Fruit fly (Drosophila melanogaster) whole organism, embryonic: Measurements from ENCODE around the gene CG8861.
A peak's percentile ranks its signal among the peaks of the same experiment; 100 is the strongest.

Source experiments
- ATbp ChIP-seq: fragments of 200-800 bp; sonication (Bioruptor generic); optimal IDR thresholded peaks from 2 replicates; lab custom pipeline; 2017; ENCODE audit warnings: missing biosample characterization, mild to moderate bottlenecking, missing genetic modification characterization, missing genetic modification reagents
- CG10147 ChIP-seq: fragments of 200-800 bp; sonication (Bioruptor generic); optimal IDR thresholded peaks from 2 replicates; lab custom pipeline; 2019; ENCODE audit warnings: missing biosample characterization, mild to moderate bottlenecking, missing genetic modification characterization, moderate library complexity
- CG1024 ChIP-seq: fragments of 200-800 bp; sonication (Bioruptor generic); IDR thresholded peaks from 2 replicates; pipeline ENCODE4 v1.3.6; 2022; ENCODE audit warnings: missing biosample characterization, missing genetic modification characterization
- CG10321 ChIP-seq: fragments of 200-800 bp; sonication (Bioruptor generic); IDR thresholded peaks from 2 replicates; pipeline ENCODE4 v1.3.6; 2022; ENCODE audit warnings: missing biosample characterization, missing genetic modification characterization
- CG12942 ChIP-seq: fragments of 200-800 bp; sonication (Bioruptor generic); optimal IDR thresholded peaks from 3 replicates; lab custom pipeline; 2016; ENCODE audit warnings: missing biosample characterization, missing genetic modification characterization
- CG13287 ChIP-seq: fragments of 200-800 bp; sonication (Bioruptor generic); IDR thresholded peaks from 2 replicates; pipeline ENCODE4 v1.3.6; 2022; ENCODE audit warnings: missing biosample characterization, missing genetic modification characterization; ENCODE audit not compliant: partially characterized antibody
- CG15601 ChIP-seq: fragments of 200-800 bp; sonication (Bioruptor generic); optimal IDR thresholded peaks from 3 replicates; lab custom pipeline; 2019; ENCODE audit warnings: missing biosample characterization, mild to moderate bottlenecking, missing genetic modification characterization, moderate library complexity
- CG18011 ChIP-seq: fragments of 200-800 bp; sonication (Bioruptor generic); optimal IDR thresholded peaks from 2 replicates; lab custom pipeline; 2017; ENCODE audit warnings: missing biosample characterization, missing genetic modification characterization, mild to moderate bottlenecking, moderate library complexity, missing genotype
- CG31224 ChIP-seq: fragments of 200-800 bp; sonication (Bioruptor generic); IDR thresholded peaks from 2 replicates; pipeline ENCODE4 v1.3.6; 2022; ENCODE audit warnings: missing biosample characterization, missing genetic modification characterization
- CG33213 ChIP-seq: fragments of 200-800 bp; sonication (Bioruptor generic); optimal IDR thresholded peaks from 3 replicates; lab custom pipeline; 2016; ENCODE audit warnings: missing biosample characterization, missing genetic modification characterization
- CG34224 ChIP-seq: fragments of 200-800 bp; sonication (Bioruptor generic); IDR thresholded peaks from 3 replicates; pipeline ENCODE4 v1.3.6; 2022; ENCODE audit warnings: missing biosample characterization, missing genetic modification characterization; ENCODE audit not compliant: partially characterized antibody
- CG4854 ChIP-seq: fragments of 200-800 bp; sonication (Bioruptor generic); optimal IDR thresholded peaks from 2 replicates; lab custom pipeline; 2016; ENCODE audit warnings: missing biosample characterization, missing genetic modification characterization, inconsistent platforms
- CG6254 ChIP-seq: fragments of 200-800 bp; sonication (Bioruptor generic); optimal IDR thresholded peaks from 3 replicates; lab custom pipeline; 2017; ENCODE audit warnings: mild to moderate bottlenecking, missing biosample characterization, missing genetic modification reagents, missing genetic modification characterization
- CG6272 ChIP-seq: fragments of 200-800 bp; sonication (Bioruptor generic); IDR thresholded peaks from 2 replicates; pipeline ENCODE4 v1.3.6; 2022; ENCODE audit warnings: missing biosample characterization, missing genetic modification characterization
- CkIIα-i1 ChIP-seq: fragments of 200-800 bp; sonication (Bioruptor generic); IDR thresholded peaks from 2 replicates; pipeline ENCODE4 v1.3.6; 2022; ENCODE audit warnings: missing biosample characterization, missing genetic modification characterization
- Deaf1 ChIP-seq: fragments of 200-800 bp; optimal IDR thresholded peaks from 3 replicates; lab custom pipeline; 2019; ENCODE audit warnings: missing biosample characterization, mild to moderate bottlenecking, missing genetic modification characterization, moderate library complexity
- Dp ChIP-seq: fragments of 200-800 bp; sonication (Bioruptor generic); optimal IDR thresholded peaks from 2 replicates; lab custom pipeline; 2018; ENCODE audit warnings: missing biosample characterization, mild to moderate bottlenecking, missing genetic modification characterization, moderate library complexity
- Eip74EF ChIP-seq, 2 experiments: fragments of 200-800 bp in 1 of 2; fragments of >200 bp in 1 of 2; sonication (Bioruptor generic) in 1 of 2; optimal IDR thresholded peaks; 2 replicates each; lab custom pipeline; 2017 to 2019; ENCODE audit warnings: missing biosample characterization in 2 of 2, missing genetic modification characterization in 2 of 2, mild to moderate bottlenecking in 1 of 2, moderate library complexity in 1 of 2
- Ets97D ChIP-seq: fragments of 200-800 bp; sonication (Bioruptor generic); optimal IDR thresholded peaks from 3 replicates; lab custom pipeline; 2016; ENCODE audit warnings: missing biosample characterization, missing genetic modification characterization
- GATAe ChIP-seq: fragments of 200-800 bp; sonication (Bioruptor generic); conservative IDR thresholded peaks from 2 replicates; pipeline ENCODE4 v1.3.6; 2022; ENCODE audit warnings: missing biosample characterization, missing genetic modification characterization
- MBD-R2 ChIP-seq: fragments of 200-800 bp; sonication (Bioruptor generic); IDR thresholded peaks from 2 replicates; pipeline ENCODE4 v1.3.6; 2022; ENCODE audit warnings: missing biosample characterization, missing genetic modification characterization
- Max ChIP-seq: fragments of 200-800 bp; sonication (Bioruptor generic); optimal IDR thresholded peaks from 2 replicates; lab custom pipeline; 2016; ENCODE audit warnings: missing biosample characterization, mild to moderate bottlenecking, missing genetic modification characterization
- Meics ChIP-seq: fragments of 200-800 bp; sonication (Bioruptor generic); optimal IDR thresholded peaks from 2 replicates; lab custom pipeline; 2017; ENCODE audit warnings: missing biosample characterization, mild to moderate bottlenecking, missing genetic modification characterization
- Mes4 ChIP-seq: fragments of 200-800 bp; sonication (Bioruptor generic); optimal IDR thresholded peaks from 2 replicates; lab custom pipeline; 2016; ENCODE audit warnings: missing biosample characterization, missing genetic modification characterization
- NK7.1 ChIP-seq: fragments of 200-800 bp; sonication (Bioruptor generic); optimal IDR thresholded peaks from 3 replicates; lab custom pipeline; 2016; ENCODE audit warnings: missing biosample characterization, missing genetic modification characterization
- Nf-YA ChIP-seq: fragments of 200-800 bp; sonication (Bioruptor generic); IDR thresholded peaks from 2 replicates; pipeline ENCODE4 v1.3.6; 2022; ENCODE audit warnings: missing biosample characterization, missing genetic modification characterization
- TFAM ChIP-seq: fragments of 200-800 bp; sonication (Bioruptor generic); optimal IDR thresholded peaks from 2 replicates; lab custom pipeline; 2017; ENCODE audit warnings: missing biosample characterization, missing genetic modification characterization, inconsistent platforms
- Tbp ChIP-seq: fragments of >200 bp; optimal IDR thresholded peaks from 2 replicates; lab custom pipeline; 2018; ENCODE audit warnings: missing biosample characterization, missing genetic modification characterization
- amos ChIP-seq: fragments of 200-800 bp; sonication (Bioruptor generic); IDR thresholded peaks from 2 replicates; pipeline ENCODE4 v1.3.6; 2022; ENCODE audit warnings: missing biosample characterization, missing genetic modification characterization; ENCODE audit not compliant: partially characterized antibody
- corto ChIP-seq: fragments of 200-800 bp; sonication (Bioruptor generic); optimal IDR thresholded peaks from 2 replicates; lab custom pipeline; 2016; ENCODE audit warnings: missing biosample characterization, mild to moderate bottlenecking, missing genetic modification characterization, moderate library complexity
- crp ChIP-seq, 2 experiments: fragments of 200-800 bp; sonication (Bioruptor generic); optimal IDR thresholded peaks; 2 replicates in 1 of 2; 3 replicates in 1 of 2; lab custom pipeline; 2017; ENCODE audit warnings: missing biosample characterization in 2 of 2, missing genetic modification characterization in 2 of 2, mild to moderate bottlenecking in 1 of 2, moderate library complexity in 1 of 2
- ems ChIP-seq: fragments of 200-800 bp; sonication (Bioruptor generic); optimal IDR thresholded peaks from 3 replicates; lab custom pipeline; 2016; ENCODE audit warnings: missing biosample characterization, missing genetic modification characterization
- ftz-f1 ChIP-seq: fragments of 200-800 bp; sonication (Bioruptor generic); optimal IDR thresholded peaks from 2 replicates; lab custom pipeline; 2016; ENCODE audit warnings: missing biosample characterization, missing genetic modification characterization
- gcm2 ChIP-seq: fragments of 200-800 bp; sonication (Bioruptor generic); optimal IDR thresholded peaks from 2 replicates; lab custom pipeline; 2016; ENCODE audit warnings: missing biosample characterization, missing genetic modification characterization
- h ChIP-seq: fragments of >200 bp; optimal IDR thresholded peaks from 2 replicates; lab custom pipeline; 2017
- her ChIP-seq: fragments of 200-800 bp; sonication (Bioruptor generic); optimal IDR thresholded peaks from 2 replicates; lab custom pipeline; 2016; ENCODE audit warnings: missing biosample characterization, missing genetic modification characterization
- insv ChIP-seq, 2 experiments: fragments of 200-800 bp; sonication (Bioruptor generic); optimal IDR thresholded peaks; 3 replicates each; lab custom pipeline; 2016 to 2018; ENCODE audit warnings: missing biosample characterization in 2 of 2, missing genetic modification characterization in 2 of 2
- klu ChIP-seq: fragments of 200-800 bp; sonication (Bioruptor generic); IDR thresholded peaks from 2 replicates; pipeline ENCODE4 v1.3.6; 2022; ENCODE audit warnings: missing biosample characterization, missing genetic modification characterization
- nau ChIP-seq: fragments of 200-800 bp; sonication (Bioruptor generic); optimal IDR thresholded peaks from 3 replicates; lab custom pipeline; 2017; ENCODE audit warnings: missing biosample characterization, mild to moderate bottlenecking, missing genetic modification characterization, missing genetic modification reagents
- p53 ChIP-seq: fragments of 200-800 bp; sonication (Bioruptor generic); optimal IDR thresholded peaks from 2 replicates; lab custom pipeline; 2016; ENCODE audit warnings: missing biosample characterization, missing genetic modification characterization
- phol ChIP-seq: fragments of 200-800 bp; sonication (Bioruptor generic); optimal IDR thresholded peaks from 3 replicates; lab custom pipeline; 2018; ENCODE audit warnings: missing biosample characterization, mild to moderate bottlenecking, missing genetic modification characterization, moderate library complexity
- pnt ChIP-seq: fragments of 200-800 bp; sonication (Bioruptor generic); optimal IDR thresholded peaks from 3 replicates; lab custom pipeline; 2016; ENCODE audit warnings: missing biosample characterization, missing genetic modification characterization
- row ChIP-seq: fragments of 200-800 bp; sonication (Bioruptor generic); IDR thresholded peaks from 3 replicates; pipeline ENCODE4 v1.3.6; 2022; ENCODE audit warnings: missing biosample characterization, missing genetic modification characterization
- sens ChIP-seq: fragments of 200-800 bp; sonication (Bioruptor generic); peaks from one replicate; lab custom pipeline; 2016; ENCODE audit warnings: missing biosample characterization, missing genetic modification characterization
- shn ChIP-seq: fragments of 200-800 bp; sonication (Bioruptor generic); optimal IDR thresholded peaks from 3 replicates; lab custom pipeline; 2016; ENCODE audit warnings: missing biosample characterization, missing genetic modification characterization
- sisA ChIP-seq: fragments of 200-800 bp; sonication (Bioruptor generic); IDR thresholded peaks from 2 replicates; pipeline ENCODE4 v1.3.6; 2022; ENCODE audit warnings: missing biosample characterization, missing genetic modification characterization
- tin ChIP-seq: fragments of 200-800 bp; sonication (Bioruptor generic); optimal IDR thresholded peaks from 3 replicates; lab custom pipeline; 2016; ENCODE audit warnings: missing biosample characterization, missing genetic modification characterization
- trh ChIP-seq: fragments of 200-800 bp; sonication (Bioruptor generic); optimal IDR thresholded peaks from 2 replicates; lab custom pipeline; 2016; ENCODE audit warnings: missing biosample characterization, missing genetic modification characterization
- ttk ChIP-seq: fragments of 200-800 bp; sonication (Bioruptor generic); IDR thresholded peaks from 2 replicates; pipeline ENCODE4 v2.1.2; 2022; ENCODE audit warnings: missing biosample characterization, missing genetic modification characterization
- wor ChIP-seq: fragments of 200-800 bp; sonication (Bioruptor generic); IDR thresholded peaks from 2 replicates; pipeline ENCODE4 v1.3.6; 2022; ENCODE audit warnings: missing biosample characterization, missing genetic modification characterization

Gene CG8861

DNA sequence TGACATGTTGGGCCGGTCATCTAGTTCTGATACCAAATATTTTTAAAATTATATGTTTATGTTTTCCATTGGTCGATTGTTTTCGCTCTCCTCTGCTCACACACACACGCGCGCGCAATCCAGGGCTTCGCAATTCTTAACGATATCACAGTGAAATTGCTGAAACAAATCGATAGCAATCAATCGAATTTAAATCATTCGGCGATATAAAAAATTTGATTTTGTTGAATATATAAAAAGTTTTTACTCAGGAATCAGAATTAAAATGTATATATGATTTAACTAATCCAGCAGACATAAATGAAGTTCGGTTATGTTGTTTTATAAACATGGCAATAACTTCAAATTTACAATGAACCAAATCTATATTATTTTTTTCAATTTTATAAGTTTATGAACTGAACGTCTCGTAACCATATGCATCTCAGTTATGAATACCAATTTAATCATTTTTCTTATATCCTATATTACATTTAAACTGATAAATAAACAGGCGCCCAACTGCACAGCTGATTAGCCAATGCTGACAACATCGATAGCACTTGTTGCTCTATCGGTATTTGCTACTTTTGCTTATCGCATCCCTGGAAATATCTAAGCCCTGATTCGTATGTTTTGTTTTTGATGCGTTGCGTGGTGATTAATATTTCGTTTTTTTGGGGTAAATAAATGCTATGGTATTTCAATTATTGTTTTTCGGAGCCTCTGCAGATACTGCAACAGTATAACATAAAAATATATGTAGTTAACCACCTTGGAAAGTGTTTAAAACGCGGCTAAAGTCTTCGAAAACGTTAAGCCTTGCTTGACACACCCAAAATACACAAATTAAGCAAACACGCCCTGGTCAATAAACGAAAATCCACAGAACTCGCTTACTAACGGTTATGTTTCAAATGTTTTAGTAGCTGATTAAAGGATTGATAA, 6.5 kb upstream of the CG8861 start, which contains the start of the genes Aduk and pasi2 (continued):
- TF ChIP-seq CG10321 (no peak), ftz-f1 (no peak), CG6272 (no peak), Meics (peak; percentile 16), crp (GFP tag; optimal IDR thresholded peaks at IDR 0.05; lab: Kevin White, UChicago) (peak; percentile 74 to 97), wor (GFP tag; lab: Robert Waterston, UW) (no peak), corto (GFP tag; lab: Kevin White, UChicago) (no peak), ems (GFP tag; lab: Kevin White, UChicago) (no peak), pnt (no peak), ATbp (no peak), CG1024 (no peak), Mes4 (GFP tag; lab: Kevin White, UChicago) (peak; percentile 4), CG13287 (peak; percentile 82), Deaf1 (tag; lab: Kevin White, UChicago) (no peak), insv (GFP tag; optimal IDR thresholded peaks at IDR 0.05; lab: Kevin White, UChicago) (peak in 1 of 2 experiments; percentile 31), CG18011 (GFP tag; lab: Kevin White, UChicago) (no peak), ttk (GFP tag; lab: Robert Waterston, UW) (no peak), trh (GFP tag; lab: Kevin White, UChicago) (no peak), Ets97D (peak; percentile 35), Eip74EF (GFP tag; optimal IDR thresholded peaks at IDR 0.05; lab: Kevin White, UChicago) (no peak), CG15601 (tag; lab: Kevin White, UChicago) (no peak), CkIIα-i1 (GFP tag; lab: Robert Waterston, UW) (no peak), CG31224 (GFP tag; lab: Robert Waterston, UW) (no peak), MBD-R2 (peak; percentile 37; the same call in 1 of the 2 replicates), sens (GFP tag; lab: Kevin White, UChicago) (peak; percentile 79), row (peak; percentile 40; the same call in 2 of the 3 replicates), h (no peak), gcm2 (GFP tag; lab: Kevin White, UChicago) (no peak), CG4854 (no peak), p53 (GFP tag; lab: Kevin White, UChicago) (no peak), amos (peak; percentile 80; the same call in 1 of the 2 replicates), CG10147 (GFP tag; lab: Kevin White, UChicago) (peak; percentile 28), CG33213 (GFP tag; lab: Kevin White, UChicago) (no peak), NK7.1 (GFP tag; lab: Kevin White, UChicago) (no peak), tin (GFP tag; lab: Kevin White, UChicago) (no peak), CG6254 (peak; percentile 14), CG34224 (GFP tag; lab: Robert Waterston, UW) (peak; percentile 76), CG12942 (GFP tag; lab: Kevin White, UChicago) (no peak), GATAe (GFP tag; lab: Robert Waterston, UW) (no peak), nau (GFP tag; lab: Kevin White, UChicago) (no peak), TFAM (no peak), Dp (peak; percentile 92), Max (GFP tag; lab: Kevin White, UChicago) (no peak), klu (no peak), shn (no peak), her (GFP tag; lab: Kevin White, UChicago) (no peak), sisA (GFP tag; lab: Robert Waterston, UW) (no peak), Nf-YA (GFP tag; lab: Robert Waterston, UW) (no peak), phol (peak; percentile 11), Tbp (GFP tag; lab: Kevin White, UChicago) (no peak)
